Fruit fly (Drosophila melanogaster) whole organism, prepupa: ENCODE measurements around the gene Dip-B.
A peak's percentile ranks its signal among the peaks of the same experiment; 100 is the strongest.

Source experiments
- Blimp-1 ChIP-seq: fragments of 200-800 bp; sonication (Bioruptor generic); optimal IDR thresholded peaks from 3 replicates; lab custom pipeline; 2017; ENCODE audit warnings: missing biosample characterization, missing genetic modification characterization, mild to moderate bottlenecking, moderate library complexity, missing genetic modification reagents
- CG10631 ChIP-seq: fragments of 200-800 bp; sonication (Bioruptor generic); optimal IDR thresholded peaks from 2 replicates; lab custom pipeline; 2016; ENCODE audit warnings: missing biosample characterization, missing genetic modification characterization
- CG10669 ChIP-seq: fragments of 200-800 bp; sonication (Bioruptor generic); optimal IDR thresholded peaks from 3 replicates; lab custom pipeline; 2018; ENCODE audit warnings: missing biosample characterization, mild to moderate bottlenecking, missing genetic modification characterization, moderate library complexity
- CG11294 ChIP-seq: fragments of 200-800 bp; sonication (Bioruptor generic); IDR thresholded peaks from 2 replicates; pipeline ENCODE4 v1.3.6; 2022; ENCODE audit warnings: missing biosample characterization, missing genetic modification characterization
- CG11762 ChIP-seq: fragments of 200-800 bp; sonication (Bioruptor generic); optimal IDR thresholded peaks from 3 replicates; lab custom pipeline; 2016; ENCODE audit warnings: missing biosample characterization, missing genetic modification characterization; ENCODE audit not compliant: insufficient read depth
- CG11902 ChIP-seq: fragments of 200-800 bp; sonication (Bioruptor generic); optimal IDR thresholded peaks from 3 replicates; lab custom pipeline; 2016; ENCODE audit warnings: missing biosample characterization, missing genetic modification characterization
- CG1621 ChIP-seq: fragments of 200-800 bp; sonication (Bioruptor generic); optimal IDR thresholded peaks from 3 replicates; lab custom pipeline; 2018; ENCODE audit warnings: missing biosample characterization, mild to moderate bottlenecking, missing genetic modification characterization
- CG3032 ChIP-seq: fragments of 200-800 bp; optimal IDR thresholded peaks from 2 replicates; lab custom pipeline; 2019; ENCODE audit warnings: missing biosample characterization, mild to moderate bottlenecking, missing genetic modification characterization, moderate library complexity
- CG31627 ChIP-seq: fragments of 200-800 bp; sonication (Bioruptor generic); optimal IDR thresholded peaks from 3 replicates; lab custom pipeline; 2016; ENCODE audit warnings: missing biosample characterization, missing genetic modification characterization
- CG32006 ChIP-seq: fragments of 200-800 bp; sonication (Bioruptor generic); optimal IDR thresholded peaks from 3 replicates; lab custom pipeline; 2017; ENCODE audit warnings: missing biosample characterization, mild to moderate bottlenecking, missing genetic modification characterization
- CG3919 ChIP-seq: fragments of 200-800 bp; sonication (Bioruptor generic); optimal IDR thresholded peaks from 3 replicates; lab custom pipeline; 2016; ENCODE audit warnings: missing biosample characterization, missing genetic modification characterization
- CG6163 ChIP-seq: fragments of 200-800 bp; sonication (Bioruptor generic); IDR thresholded peaks from 3 replicates; pipeline ENCODE4 v1.3.6; 2022; ENCODE audit warnings: missing biosample characterization, missing genetic modification characterization
- CG8632 ChIP-seq: fragments of 200-800 bp; sonication (Bioruptor generic); optimal IDR thresholded peaks from 3 replicates; lab custom pipeline; 2016; ENCODE audit warnings: missing biosample characterization, missing genetic modification characterization
- Eip78C ChIP-seq: fragments of 200-800 bp; sonication (Bioruptor generic); peaks from one replicate; lab custom pipeline; 2016; ENCODE audit warnings: missing biosample characterization, missing genetic modification characterization
- Ets96B ChIP-seq: fragments of 200-800 bp; optimal IDR thresholded peaks from 2 replicates; lab custom pipeline; 2019; ENCODE audit warnings: missing biosample characterization, mild to moderate bottlenecking, missing genetic modification characterization, moderate library complexity
- Hr38 ChIP-seq: sonication (Bioruptor generic); optimal IDR thresholded peaks from 2 replicates; lab custom pipeline; 2016; ENCODE audit warnings: missing biosample characterization, missing genetic modification characterization
- Hr4 ChIP-seq: fragments of 200-800 bp; sonication (Bioruptor generic); optimal IDR thresholded peaks from 3 replicates; lab custom pipeline; 2016; ENCODE audit warnings: missing biosample characterization, missing genetic modification characterization
- Met ChIP-seq: fragments of 200-800 bp; sonication (Bioruptor generic); optimal IDR thresholded peaks from 3 replicates; lab custom pipeline; 2016; ENCODE audit warnings: missing biosample characterization, missing genetic modification characterization
- OdsH ChIP-seq: fragments of 200-800 bp; sonication (Bioruptor generic); optimal IDR thresholded peaks from 3 replicates; lab custom pipeline; 2016; ENCODE audit warnings: missing biosample characterization, missing genetic modification characterization
- Sox15 ChIP-seq: fragments of 200-800 bp; sonication (Bioruptor generic); optimal IDR thresholded peaks from 3 replicates; lab custom pipeline; 2016; ENCODE audit warnings: missing biosample characterization, missing genetic modification characterization
- achi ChIP-seq: fragments of 200-800 bp; sonication (Bioruptor generic); optimal IDR thresholded peaks from 3 replicates; lab custom pipeline; 2016; ENCODE audit warnings: missing biosample characterization, missing genetic modification characterization
- acj6 ChIP-seq: fragments of 200-800 bp; sonication (Bioruptor generic); optimal IDR thresholded peaks from 3 replicates; lab custom pipeline; 2016; ENCODE audit warnings: missing biosample characterization, missing genetic modification characterization
- cyc ChIP-seq: fragments of 200-800 bp; sonication (Bioruptor generic); optimal IDR thresholded peaks from 3 replicates; lab custom pipeline; 2016; ENCODE audit warnings: missing biosample characterization, missing genetic modification characterization
- dac ChIP-seq: fragments of 200-800 bp; sonication (Bioruptor generic); optimal IDR thresholded peaks from 2 replicates; lab custom pipeline; 2017; ENCODE audit warnings: missing biosample characterization, mild to moderate bottlenecking, missing genetic modification characterization
- dsx ChIP-seq: fragments of 200-800 bp; optimal IDR thresholded peaks from 3 replicates; lab custom pipeline; 2019; ENCODE audit warnings: missing biosample characterization, mild to moderate bottlenecking, missing genetic modification characterization, moderate library complexity; ENCODE audit not compliant: poor library complexity, severe bottlenecking
- eg ChIP-seq: fragments of 200-800 bp; sonication (Bioruptor generic); IDR thresholded peaks from 3 replicates; pipeline ENCODE4 v1.3.6; 2022; ENCODE audit warnings: missing biosample characterization, missing genetic modification characterization
- esn ChIP-seq: fragments of 200-800 bp; sonication (Bioruptor generic); optimal IDR thresholded peaks from 2 replicates; lab custom pipeline; 2016; ENCODE audit warnings: missing biosample characterization, mild to moderate bottlenecking, missing genetic modification characterization, moderate library complexity
- fd85E ChIP-seq: fragments of 200-800 bp; sonication (Bioruptor generic); optimal IDR thresholded peaks from 3 replicates; lab custom pipeline; 2016; ENCODE audit warnings: missing biosample characterization, missing genetic modification characterization
- lz ChIP-seq: fragments of 200-800 bp; sonication (Bioruptor generic); optimal IDR thresholded peaks from 3 replicates; lab custom pipeline; 2016; ENCODE audit warnings: missing biosample characterization, missing genetic modification characterization
- ss ChIP-seq, 2 experiments: fragments of 200-800 bp; sonication (Bioruptor generic); optimal IDR thresholded peaks; 2 replicates in 1 of 2; 3 replicates in 1 of 2; lab custom pipeline; 2017 to 2018; ENCODE audit warnings: mild to moderate bottlenecking in 2 of 2, missing biosample characterization in 2 of 2, missing genetic modification characterization in 2 of 2, moderate library complexity in 1 of 2
- svp ChIP-seq: fragments of 200-800 bp; sonication (Bioruptor generic); peaks from one replicate; lab custom pipeline; 2016; ENCODE audit warnings: missing biosample characterization, missing genetic modification characterization
- topi ChIP-seq: fragments of 200-800 bp; sonication (Bioruptor generic); optimal IDR thresholded peaks from 3 replicates; lab custom pipeline; 2016; ENCODE audit warnings: missing biosample characterization, missing genetic modification characterization
- vri ChIP-seq: fragments of 200-800 bp; sonication (Bioruptor generic); optimal IDR thresholded peaks from 3 replicates; lab custom pipeline; 2016; ENCODE audit warnings: missing biosample characterization, mild to moderate bottlenecking, missing genetic modification characterization

Gene Dip-B

dm6 chr3R:13800430-13800848 lies 18.4 kb downstream of the Dip-B start (continued):
- TF ChIP-seq lz = peak; percentile 70
- TF ChIP-seq topi (GFP tag; lab: Kevin White, UChicago) = peak; percentile 65
- TF ChIP-seq Met = peak; percentile 71
- peak; percentile 55 for TF ChIP-seq CG11762
- TF ChIP-seq CG11294 (GFP tag; lab: Robert Waterston, UW) = peak; percentile 75
- TF ChIP-seq CG1621 (tag; lab: Kevin White, UChicago) = peak; percentile 66
- TF ChIP-seq CG6163 (GFP tag; lab: Robert Waterston, UW) = peak; percentile 92
- peak; percentile 15 for TF ChIP-seq Sox15 (GFP tag; lab: Kevin White, UChicago)
- TF ChIP-seq CG31627 (GFP tag; lab: Kevin White, UChicago) = peak; percentile 40
- TF ChIP-seq Hr38 (GFP tag; lab: Kevin White, UChicago) = no peak
- peak; percentile 65 for TF ChIP-seq CG10669 (GFP tag; lab: Kevin White, UChicago)
- peak; percentile 14 for TF ChIP-seq Blimp-1 (GFP tag; lab: Kevin White, UChicago)
- TF ChIP-seq vri (GFP tag; lab: Kevin White, UChicago) = peak; percentile 53
- peak; percentile 48 for TF ChIP-seq CG11902

dm6 chr3R:13801184-13802056 lies 19.3 kb downstream of the Dip-B start:
- TF ChIP-seq eg = no peak

- TF ChIP-seq eg = no peak
- peak; percentile 47 for TF ChIP-seq svp
Observed at dm6 chr3R:13802057-13802817, 20.1 kb downstream of the Dip-B start.

dm6 chr3R:13803185-13803887 lies 21.2 kb downstream of the Dip-B start:
- TF ChIP-seq dac (GFP tag; lab: Kevin White, UChicago) (no peak), Hr38 (GFP tag; lab: Kevin White, UChicago) (no peak), cyc (no peak), OdsH (GFP tag; lab: Kevin White, UChicago) (no peak)

- TF ChIP-seq achi (GFP tag; lab: Kevin White, UChicago) (peak; percentile 23), Eip78C (GFP tag; lab: Kevin White, UChicago) (peak; percentile 70), CG3919 (GFP tag; lab: Kevin White, UChicago) (peak; percentile 14), CG32006 (GFP tag; lab: Kevin White, UChicago) (peak; percentile 21), OdsH (GFP tag; lab: Kevin White, UChicago) (peak; percentile 6), CG1621 (tag; lab: Kevin White, UChicago) (no peak), Hr38 (GFP tag; lab: Kevin White, UChicago) (no peak), CG11762 (no peak), Hr4 (peak; percentile 4), svp (peak; percentile 38), Ets96B (tag; lab: Kevin White, UChicago) (peak; percentile 26), ss (GFP tag; optimal IDR thresholded peaks at IDR 0.05; lab: Kevin White, UChicago) (peak in 1 of 2 experiments; percentile 7), CG10631 (GFP tag; lab: Kevin White, UChicago) (peak; percentile 28), acj6 (peak; percentile 2), CG8632 (GFP tag; lab: Kevin White, UChicago) (peak; percentile 18), CG10669 (GFP tag; lab: Kevin White, UChicago) (peak; percentile 28), esn (peak; percentile 23), fd85E (no peak), eg (0 out of 3 replicates have a peak, but pooled peaks have one; percentile 6), dsx (peak; percentile 15), CG3032 (tag; lab: Kevin White, UChicago) (peak; percentile 30)
Observed at dm6 chr3R:13803892-13804710, 22.0 kb downstream of the Dip-B start.
